Fruit fly (Drosophila melanogaster) whole organism, embryonic: ENCODE measurements around the gene AstCC.

Experiments used
- Atf6 ChIP-seq: fragments of 200-800 bp; sonication (Bioruptor generic); IDR thresholded peaks from 2 replicates; pipeline ENCODE4 v1.3.6; 2022; ENCODE audit warnings: missing biosample characterization, missing genetic modification characterization
- C15 ChIP-seq: fragments of 200-800 bp; sonication (Bioruptor generic); IDR thresholded peaks from 3 replicates; pipeline ENCODE4 v1.3.6; 2022; ENCODE audit warnings: missing biosample characterization, missing genetic modification characterization
- CG12659 ChIP-seq: fragments of 200-800 bp; sonication (Bioruptor generic); optimal IDR thresholded peaks from 3 replicates; lab custom pipeline; 2017; ENCODE audit warnings: mild to moderate bottlenecking, missing biosample characterization, missing genetic modification reagents, missing genetic modification characterization
- CG12769 ChIP-seq: fragments of 200-800 bp; sonication (Bioruptor generic); optimal IDR thresholded peaks from 2 replicates; lab custom pipeline; 2019; ENCODE audit warnings: missing biosample characterization, mild to moderate bottlenecking, missing genetic modification characterization, moderate library complexity
- CG15696 ChIP-seq: fragments of 200-800 bp; sonication (Bioruptor generic); optimal IDR thresholded peaks from 2 replicates; lab custom pipeline; 2019; ENCODE audit warnings: missing biosample characterization, mild to moderate bottlenecking, missing genetic modification characterization, moderate library complexity
- CG1602 ChIP-seq: fragments of 200-800 bp; sonication (Bioruptor generic); optimal IDR thresholded peaks from 3 replicates; lab custom pipeline; 2016; ENCODE audit warnings: missing biosample characterization, missing genetic modification characterization
- CG1603 ChIP-seq: fragments of 200-800 bp; sonication (Bioruptor generic); optimal IDR thresholded peaks from 2 replicates; lab custom pipeline; 2019; ENCODE audit warnings: missing biosample characterization, mild to moderate bottlenecking, missing genetic modification characterization, moderate library complexity
- CG16815 ChIP-seq: fragments of 200-800 bp; sonication (Bioruptor generic); optimal IDR thresholded peaks from 3 replicates; lab custom pipeline; 2017; ENCODE audit warnings: missing biosample characterization, mild to moderate bottlenecking, missing genetic modification characterization
- CG2678 ChIP-seq: fragments of 200-800 bp; sonication (Bioruptor generic); optimal IDR thresholded peaks from 3 replicates; lab custom pipeline; 2019; ENCODE audit warnings: missing biosample characterization, mild to moderate bottlenecking, missing genetic modification characterization, moderate library complexity
- CG30431 ChIP-seq: fragments of 200-800 bp; sonication (Bioruptor generic); optimal IDR thresholded peaks from 2 replicates; lab custom pipeline; 2017; ENCODE audit warnings: missing biosample characterization, missing genetic modification characterization
- CG42726 ChIP-seq: fragments of 200-800 bp; sonication (Bioruptor generic); IDR thresholded peaks from 2 replicates; pipeline ENCODE4 v1.3.6; 2022; ENCODE audit warnings: missing biosample characterization, missing genetic modification characterization; ENCODE audit not compliant: partially characterized antibody
- CG43689 ChIP-seq: fragments of 200-800 bp; sonication (Bioruptor generic); IDR thresholded peaks from 2 replicates; pipeline ENCODE4 v1.3.6; 2022; ENCODE audit warnings: missing biosample characterization, missing genetic modification characterization
- CG5245 ChIP-seq: fragments of 200-800 bp; sonication (Bioruptor generic); optimal IDR thresholded peaks from 3 replicates; lab custom pipeline; 2016; ENCODE audit warnings: missing biosample characterization, missing genetic modification characterization
- CG6254 ChIP-seq: fragments of 200-800 bp; sonication (Bioruptor generic); optimal IDR thresholded peaks from 3 replicates; lab custom pipeline; 2017; ENCODE audit warnings: mild to moderate bottlenecking, missing biosample characterization, missing genetic modification reagents, missing genetic modification characterization
- CG6854 ChIP-seq: fragments of 200-800 bp; sonication (Bioruptor generic); optimal IDR thresholded peaks from 3 replicates; lab custom pipeline; 2017; ENCODE audit warnings: missing biosample characterization, mild to moderate bottlenecking, missing genetic modification characterization
- CG7839 ChIP-seq: fragments of 200-800 bp; sonication (Bioruptor generic); optimal IDR thresholded peaks from 3 replicates; lab custom pipeline; 2018; ENCODE audit warnings: missing biosample characterization, mild to moderate bottlenecking, missing genetic modification characterization, moderate library complexity
- CG8281 ChIP-seq: fragments of 200-800 bp; sonication (Bioruptor generic); optimal IDR thresholded peaks from 2 replicates; lab custom pipeline; 2018; ENCODE audit warnings: missing biosample characterization, mild to moderate bottlenecking, missing genetic modification characterization, moderate library complexity
- Camta ChIP-seq: fragments of 200-800 bp; sonication (Bioruptor generic); optimal IDR thresholded peaks from 2 replicates; lab custom pipeline; 2016; ENCODE audit warnings: missing biosample characterization, missing genetic modification characterization
- E2f1 ChIP-seq: fragments of 200-800 bp; sonication (Bioruptor generic); IDR thresholded peaks from 2 replicates; pipeline ENCODE4 v1.3.6; 2022; ENCODE audit warnings: missing biosample characterization, missing genetic modification characterization
- E2f2 ChIP-seq: fragments of 200-800 bp; sonication (Bioruptor generic); IDR thresholded peaks from 2 replicates; pipeline ENCODE4 v1.3.6; 2022; ENCODE audit warnings: missing biosample characterization, missing genetic modification characterization
- Ets65A ChIP-seq: fragments of 200-800 bp; sonication (Bioruptor generic); peaks from one replicate; lab custom pipeline; 2016; ENCODE audit warnings: missing biosample characterization, missing genetic modification characterization
- Gug ChIP-seq: fragments of 200-800 bp; sonication (Bioruptor generic); IDR thresholded peaks from 4 replicates; pipeline ENCODE4 v1.3.6; 2022; ENCODE audit warnings: missing biosample characterization, missing genetic modification characterization
- Hmx ChIP-seq: fragments of 200-800 bp; sonication (Bioruptor generic); optimal IDR thresholded peaks from 2 replicates; lab custom pipeline; 2016; ENCODE audit warnings: missing biosample characterization, missing genetic modification characterization
- Jarid2 ChIP-seq: fragments of 200-800 bp; sonication (Bioruptor generic); optimal IDR thresholded peaks from 3 replicates; lab custom pipeline; 2017; ENCODE audit warnings: mild to moderate bottlenecking, missing biosample characterization, missing genetic modification reagents, missing genetic modification characterization
- MESR4 ChIP-seq: fragments of 200-800 bp; sonication (Bioruptor generic); optimal IDR thresholded peaks from 2 replicates; lab custom pipeline; 2018; ENCODE audit warnings: missing biosample characterization, mild to moderate bottlenecking, missing genetic modification characterization, moderate library complexity
- Max ChIP-seq: fragments of 200-800 bp; sonication (Bioruptor generic); optimal IDR thresholded peaks from 2 replicates; lab custom pipeline; 2016; ENCODE audit warnings: missing biosample characterization, mild to moderate bottlenecking, missing genetic modification characterization
- Rx ChIP-seq: fragments of 200-800 bp; sonication (Bioruptor generic); IDR thresholded peaks from 2 replicates; pipeline ENCODE4 v1.3.6; 2022; ENCODE audit warnings: missing biosample characterization, missing genetic modification characterization
- Scr ChIP-seq: fragments of 200-800 bp; sonication (Bioruptor generic); IDR thresholded peaks from 2 replicates; pipeline ENCODE4 v1.3.6; 2022; ENCODE audit warnings: missing biosample characterization, missing genetic modification characterization; ENCODE audit not compliant: partially characterized antibody
- Trl ChIP-seq, 3 experiments: fragments of >200 bp in 2 of 3; fragments of 200-800 bp in 1 of 3; sonication (Bioruptor generic) in 1 of 3; optimal IDR thresholded peaks; 2 replicates in 1 of 3; 3 replicates in 2 of 3; lab custom pipeline; 2016 to 2017; ENCODE audit warnings: missing biosample characterization in 1 of 3, missing genetic modification characterization in 1 of 3
- Vsx1 ChIP-seq: fragments of 200-800 bp; sonication (Bioruptor generic); optimal IDR thresholded peaks from 2 replicates; lab custom pipeline; 2017; ENCODE audit warnings: missing biosample characterization, mild to moderate bottlenecking, missing genetic modification characterization, missing genetic modification reagents
- ab ChIP-seq: fragments of 200-800 bp; sonication (Bioruptor generic); optimal IDR thresholded peaks from 2 replicates; lab custom pipeline; 2016; ENCODE audit warnings: missing biosample characterization, missing genetic modification characterization
- bbx ChIP-seq: fragments of 200-800 bp; sonication (Bioruptor generic); IDR thresholded peaks from 2 replicates; pipeline ENCODE4 v1.3.6; 2022; ENCODE audit warnings: missing biosample characterization, missing genetic modification characterization; ENCODE audit not compliant: partially characterized antibody
- cg ChIP-seq: fragments of 200-800 bp; sonication (Bioruptor generic); optimal IDR thresholded peaks from 3 replicates; lab custom pipeline; 2019; ENCODE audit warnings: missing biosample characterization, mild to moderate bottlenecking, missing genetic modification characterization, moderate library complexity
- chif ChIP-seq, 2 experiments: fragments of 200-800 bp; sonication (Bioruptor generic); optimal IDR thresholded peaks; 3 replicates each; lab custom pipeline; 2016; ENCODE audit warnings: missing biosample characterization in 2 of 2, missing genetic modification characterization in 2 of 2
- chinmo ChIP-seq: fragments of 200-800 bp; sonication (Bioruptor generic); IDR thresholded peaks from 4 replicates; pipeline ENCODE4 v1.3.6; 2022; ENCODE audit warnings: missing biosample characterization, missing genetic modification characterization; ENCODE audit not compliant: partially characterized antibody
- chm ChIP-seq: fragments of 200-800 bp; sonication (Bioruptor generic); IDR thresholded peaks from 2 replicates; pipeline ENCODE4 v1.3.6; 2022; ENCODE audit warnings: missing biosample characterization, missing genetic modification characterization
- chn ChIP-seq: fragments of 200-800 bp; sonication (Bioruptor generic); optimal IDR thresholded peaks from 2 replicates; lab custom pipeline; 2016; ENCODE audit warnings: missing biosample characterization, missing genetic modification characterization
- dati ChIP-seq: fragments of 200-800 bp; sonication (Bioruptor generic); IDR thresholded peaks from 2 replicates; pipeline ENCODE4 v1.3.6; 2022; ENCODE audit warnings: missing biosample characterization, missing genetic modification characterization
- disco-r ChIP-seq: fragments of 200-800 bp; sonication (Bioruptor generic); optimal IDR thresholded peaks from 2 replicates; lab custom pipeline; 2016; ENCODE audit warnings: missing biosample characterization, missing genetic modification characterization
- fru ChIP-seq: fragments of >200 bp; optimal IDR thresholded peaks from 2 replicates; lab custom pipeline; 2017
- gsb ChIP-seq: fragments of 200-800 bp; sonication (Bioruptor generic); IDR thresholded peaks from 2 replicates; pipeline ENCODE4 v1.3.6; 2022; ENCODE audit warnings: missing biosample characterization, missing genetic modification characterization
- lilli ChIP-seq: fragments of 200-800 bp; sonication (Bioruptor generic); optimal IDR thresholded peaks from 3 replicates; lab custom pipeline; 2016; ENCODE audit warnings: missing biosample characterization, missing genetic modification characterization
- mld ChIP-seq: fragments of 200-800 bp; sonication (Bioruptor generic); IDR thresholded peaks from 3 replicates; pipeline ENCODE4 v1.3.6; 2022; ENCODE audit warnings: missing biosample characterization, missing genetic modification characterization; ENCODE audit not compliant: partially characterized antibody
- org-1 ChIP-seq: fragments of 200-800 bp; sonication (Bioruptor generic); optimal IDR thresholded peaks from 2 replicates; lab custom pipeline; 2017; ENCODE audit warnings: missing biosample characterization, missing genetic modification characterization
- sna ChIP-seq: fragments of 200-800 bp; sonication (Bioruptor generic); IDR thresholded peaks from 2 replicates; pipeline ENCODE4 v1.3.6; 2022; ENCODE audit warnings: missing biosample characterization, missing genetic modification characterization; ENCODE audit not compliant: partially characterized antibody
- sr ChIP-seq: fragments of 200-800 bp; sonication (Bioruptor generic); IDR thresholded peaks from 3 replicates; pipeline ENCODE4 v1.3.6; 2022; ENCODE audit warnings: missing biosample characterization, missing genetic modification characterization
- sug ChIP-seq: fragments of 200-800 bp; optimal IDR thresholded peaks from 2 replicates; lab custom pipeline; 2019; ENCODE audit warnings: missing biosample characterization, mild to moderate bottlenecking, missing genetic modification characterization, moderate library complexity
- tio ChIP-seq: fragments of 200-800 bp; sonication (Bioruptor generic); optimal IDR thresholded peaks from 2 replicates; lab custom pipeline; 2017; ENCODE audit warnings: missing biosample characterization, missing genetic modification characterization, inconsistent platforms
- yki ChIP-seq: fragments of >200 bp; optimal IDR thresholded peaks from 3 replicates; lab custom pipeline; 2018
- z ChIP-seq: fragments of 200-800 bp; sonication (Bioruptor generic); IDR thresholded peaks from 3 replicates; pipeline ENCODE4 v1.3.6; 2022; ENCODE audit warnings: missing biosample characterization, missing genetic modification characterization
- zfh2 ChIP-seq: fragments of 200-800 bp; sonication (Bioruptor generic); optimal IDR thresholded peaks from 2 replicates; lab custom pipeline; 2016; ENCODE audit warnings: missing biosample characterization, missing genetic modification characterization

The AstCC gene

DNA sequence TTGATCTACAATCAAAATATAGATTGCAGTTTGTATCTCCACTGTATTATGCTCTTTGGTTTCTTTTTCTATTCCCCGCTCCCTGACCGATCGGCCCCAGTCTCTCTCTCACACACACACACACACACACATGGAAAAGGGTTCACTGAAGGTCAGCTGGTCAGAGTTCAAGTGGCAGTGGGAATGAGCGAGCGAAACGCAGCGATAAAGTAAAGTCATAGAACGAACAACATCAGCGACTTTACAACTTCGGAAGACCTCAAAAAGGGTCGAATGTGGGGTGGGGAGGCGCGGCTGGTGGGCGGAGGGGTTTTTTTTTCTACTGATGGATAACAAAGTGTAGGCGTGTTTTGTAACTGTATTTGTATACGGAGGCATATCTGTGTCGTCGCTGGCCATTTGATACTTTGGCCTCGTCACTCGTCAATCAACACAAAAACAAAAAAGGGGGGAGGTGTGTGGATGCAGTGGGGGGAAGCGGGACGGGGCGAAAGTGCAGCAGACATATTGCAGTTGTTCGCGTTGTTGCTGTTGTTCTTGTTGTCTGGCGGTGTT, 26.8 kb downstream of the AstCC start:
- no peak for TF ChIP-seq sug (tag; lab: Kevin White, UChicago)
- no peak for TF ChIP-seq CG12659 (GFP tag; lab: Kevin White, UChicago)
- TF ChIP-seq Rx, result no peak
- no peak for TF ChIP-seq dati (GFP tag; lab: Robert Waterston, UW)
- TF ChIP-seq CG42726, result no peak
- TF ChIP-seq chm (GFP tag; lab: Robert Waterston, UW), result no peak
- no peak for TF ChIP-seq Gug
- no peak for TF ChIP-seq ab
- no peak for TF ChIP-seq mld (GFP tag; lab: Robert Waterston, UW)
- no peak for TF ChIP-seq chn (GFP tag; lab: Kevin White, UChicago)
- no peak for TF ChIP-seq CG2678 (tag; lab: Kevin White, UChicago)
- TF ChIP-seq Jarid2 (GFP tag; lab: Kevin White, UChicago), result no peak
- no peak for TF ChIP-seq Max
- peak; percentile 35 for TF ChIP-seq CG16815 (GFP tag; lab: Kevin White, UChicago)
- no peak for TF ChIP-seq Scr (GFP tag; lab: Robert Waterston, UW)
- TF ChIP-seq Trl (optimal IDR thresholded peaks at IDR 0.05; lab: Kevin White, UChicago), result no peak
- TF ChIP-seq Trl (GFP tag; optimal IDR thresholded peaks at IDR 0.05; lab: Kevin White, UChicago), result no peak
- TF ChIP-seq CG12769 (tag; lab: Kevin White, UChicago), result no peak
- TF ChIP-seq CG6254 (GFP tag; lab: Kevin White, UChicago), result no peak
- TF ChIP-seq CG43689, result no peak
- TF ChIP-seq gsb (GFP tag; lab: Robert Waterston, UW), result no peak
- peak; percentile 64 for TF ChIP-seq tio (GFP tag; lab: Kevin White, UChicago)
- no peak for TF ChIP-seq CG15696
- TF ChIP-seq CG30431, result no peak
- no peak for TF ChIP-seq zfh2 (GFP tag; lab: Kevin White, UChicago)
- TF ChIP-seq bbx (GFP tag; lab: Robert Waterston, UW), result no peak
- no peak for TF ChIP-seq Vsx1 (GFP tag; lab: Kevin White, UChicago)
- no peak for TF ChIP-seq z
- no peak for TF ChIP-seq CG5245 (GFP tag; lab: Kevin White, UChicago)
- TF ChIP-seq org-1 (GFP tag; lab: Kevin White, UChicago), result no peak
- no peak for TF ChIP-seq CG8281 (tag; lab: Kevin White, UChicago)
- no peak for TF ChIP-seq Camta (GFP tag; lab: Kevin White, UChicago)
- no peak for TF ChIP-seq MESR4 (GFP tag; lab: Kevin White, UChicago)
- no peak for TF ChIP-seq CG7839 (tag; lab: Kevin White, UChicago)
- no peak for TF ChIP-seq E2f2 (GFP tag; lab: Robert Waterston, UW)
- no peak for TF ChIP-seq CG6854 (GFP tag; lab: Kevin White, UChicago)
- TF ChIP-seq E2f1 (GFP tag; lab: Robert Waterston, UW), result 0 out of 2 replicates have a peak, but pooled peaks have one; percentile 1
- TF ChIP-seq chif (GFP tag; optimal IDR thresholded peaks at IDR 0.05; lab: Kevin White, UChicago), result no peak
- no peak for TF ChIP-seq sna (GFP tag; lab: Robert Waterston, UW)
- TF ChIP-seq fru (lab: Kevin White, UChicago), result no peak
- peak; percentile 66; the same call in 1 of the 4 replicates for TF ChIP-seq chinmo
- no peak for TF ChIP-seq C15 (GFP tag; lab: Robert Waterston, UW)
- no peak for TF ChIP-seq CG1603 (tag; lab: Kevin White, UChicago)
- no peak for TF ChIP-seq yki (lab: Kevin White, UChicago)
- TF ChIP-seq Atf6 (GFP tag; lab: Robert Waterston, UW), result no peak
- TF ChIP-seq disco-r, result no peak
- no peak for TF ChIP-seq lilli (GFP tag; lab: Kevin White, UChicago)
- TF ChIP-seq Ets65A (GFP tag; lab: Kevin White, UChicago), result peak; percentile 14
- no peak for TF ChIP-seq Hmx (GFP tag; lab: Kevin White, UChicago)
- TF ChIP-seq cg (GFP tag; lab: Kevin White, UChicago), result peak; percentile 75
- no peak for TF ChIP-seq CG1602 (GFP tag; lab: Kevin White, UChicago)
- TF ChIP-seq sr, result 0 out of 3 replicates have a peak, but pooled peaks have one; percentile 61
